Worm (Caenorhabditis elegans) whole organism, young adult: ENCODE measurements around the gene msp-142.

Experiments
- B0035.1 ChIP-seq: sonication (generic microtip); optimal IDR thresholded peaks from 2 replicates; lab custom pipeline; 2016; ENCODE audit warnings: missing genetic modification characterization, mild to moderate bottlenecking, missing compliant biosample characterization, missing genotype, missing genetic modification reagents
- C17E4.6 ChIP-seq: fragments of 200-800 bp; sonication (Bioruptor generic); IDR thresholded peaks from 2 replicates; pipeline ENCODE4 v1.3.6; 2022; ENCODE audit warnings: missing genetic modification reagents, missing genetic modification characterization, missing compliant biosample characterization
- F10E7.11 ChIP-seq: sonication (generic microtip); optimal IDR thresholded peaks from 2 replicates; lab custom pipeline; 2017; ENCODE audit warnings: mild to moderate bottlenecking, missing genetic modification characterization, moderate library complexity, missing compliant biosample characterization
- F57A8.1 ChIP-seq: fragments of 200-800 bp; sonication (Bioruptor generic); optimal IDR thresholded peaks from 2 replicates; lab custom pipeline; 2018; ENCODE audit warnings: mild to moderate bottlenecking, missing genetic modification characterization, moderate library complexity, missing compliant biosample characterization
- K11D2.4 ChIP-seq: fragments of 200-800 bp; sonication (Bioruptor generic); IDR thresholded peaks from 2 replicates; pipeline ENCODE4 v1.3.6; 2022; ENCODE audit warnings: missing genetic modification reagents, missing genetic modification characterization, missing compliant biosample characterization
- T07F8.4 ChIP-seq: sonication (generic microtip); optimal IDR thresholded peaks from 2 replicates; lab custom pipeline; 2016; ENCODE audit warnings: mild to moderate bottlenecking, missing genetic modification characterization, moderate library complexity, missing compliant biosample characterization
- T26A5.8 ChIP-seq: sonication (generic microtip); optimal IDR thresholded peaks from 2 replicates; lab custom pipeline; 2016; ENCODE audit warnings: missing genetic modification characterization, missing compliant biosample characterization
- Y79H2A.3 ChIP-seq: fragments of 200-800 bp; sonication (Bioruptor generic); conservative IDR thresholded peaks from 2 replicates; pipeline ENCODE4 v1.3.6; 2022; ENCODE audit warnings: missing genetic modification reagents, missing genetic modification characterization, missing compliant biosample characterization
- aptf-2 ChIP-seq: fragments of 200-800 bp; sonication (Bioruptor generic); conservative IDR thresholded peaks from 2 replicates; pipeline ENCODE4 v1.3.6; 2022; ENCODE audit warnings: missing genetic modification reagents, missing genetic modification characterization, missing compliant biosample characterization
- atf-7 ChIP-seq: sonication (generic microtip); optimal IDR thresholded peaks from 2 replicates; lab custom pipeline; 2017; ENCODE audit warnings: mild to moderate bottlenecking, missing genetic modification characterization, missing compliant biosample characterization
- attf-6 ChIP-seq: fragments of 200-800 bp; sonication (Bioruptor generic); IDR thresholded peaks from 2 replicates; pipeline ENCODE4 v1.3.6; 2022; ENCODE audit warnings: missing genetic modification reagents, missing genetic modification characterization, missing compliant biosample characterization
- ceh-27 ChIP-seq: fragments of 200-800 bp; sonication (Bioruptor generic); optimal IDR thresholded peaks from 2 replicates; lab custom pipeline; 2018; ENCODE audit warnings: mild to moderate bottlenecking, missing genetic modification characterization, moderate library complexity, missing compliant biosample characterization
- ceh-79 ChIP-seq: sonication (generic microtip); optimal IDR thresholded peaks from 2 replicates; lab custom pipeline; 2017; ENCODE audit warnings: mild to moderate bottlenecking, missing genetic modification characterization, missing compliant biosample characterization
- chd-7 ChIP-seq: sonication (generic microtip); optimal IDR thresholded peaks from 2 replicates; lab custom pipeline; 2016; ENCODE audit warnings: mild to moderate bottlenecking, missing genetic modification characterization, moderate library complexity, missing compliant biosample characterization
- die-1 ChIP-seq: sonication (generic microtip); optimal IDR thresholded peaks from 2 replicates; lab custom pipeline; 2016; ENCODE audit warnings: missing genotype, mild to moderate bottlenecking, missing genetic modification characterization, missing compliant biosample characterization
- dox-1 ChIP-seq: fragments of 200-800 bp; sonication (Bioruptor generic); IDR thresholded peaks from 2 replicates; pipeline ENCODE4 v1.3.6; 2022; ENCODE audit warnings: missing genetic modification reagents, missing genetic modification characterization, missing compliant biosample characterization
- egl-44 ChIP-seq: fragments of 200-800 bp; sonication (Bioruptor generic); IDR thresholded peaks from 2 replicates; pipeline ENCODE4 v1.3.6; 2022; ENCODE audit warnings: missing genetic modification reagents, missing genetic modification characterization, missing compliant biosample characterization
- ets-4 ChIP-seq: fragments of 200-800 bp; sonication (Bioruptor generic); optimal IDR thresholded peaks from 2 replicates; lab custom pipeline; 2018; ENCODE audit warnings: mild to moderate bottlenecking, missing genetic modification characterization, missing compliant biosample characterization
- gei-17 ChIP-seq: fragments of 200-800 bp; sonication (Bioruptor generic); optimal IDR thresholded peaks from 2 replicates; lab custom pipeline; 2018; ENCODE audit warnings: mild to moderate bottlenecking, missing genetic modification characterization, missing compliant biosample characterization
- hlh-12 ChIP-seq: sonication (generic microtip); optimal IDR thresholded peaks from 2 replicates; lab custom pipeline; 2016; ENCODE audit warnings: missing genetic modification characterization, missing compliant biosample characterization
- hlh-26 ChIP-seq: fragments of 200-800 bp; sonication (Bioruptor generic); conservative IDR thresholded peaks from 2 replicates; pipeline ENCODE4 v1.3.6; 2022; ENCODE audit warnings: missing genetic modification reagents, missing genetic modification characterization, missing compliant biosample characterization
- hmg-1.2 ChIP-seq: fragments of 200-800 bp; sonication (Bioruptor generic); IDR thresholded peaks from 2 replicates; pipeline ENCODE4 v1.3.6; 2022; ENCODE audit warnings: missing genetic modification reagents, missing genetic modification characterization, missing compliant biosample characterization
- hmg-20 ChIP-seq: fragments of 200-800 bp; sonication (Bioruptor generic); IDR thresholded peaks from 2 replicates; pipeline ENCODE4 v1.3.6; 2022; ENCODE audit warnings: missing genetic modification reagents, missing genetic modification characterization, missing compliant biosample characterization
- hsf-1 ChIP-seq: fragments of 200-800 bp; sonication (Bioruptor generic); IDR thresholded peaks from 2 replicates; pipeline ENCODE4 v1.3.6; 2022; ENCODE audit warnings: missing genetic modification reagents, missing genetic modification characterization, missing compliant biosample characterization
- lin-35 ChIP-seq, 3 experiments: fragments of 150-350 bp in 2 of 3; sonication (generic microtip) in 1 of 3; optimal IDR thresholded peaks; 2 replicates each; lab custom pipeline; 2014 to 2018; ENCODE audit warnings: missing biosample characterization in 3 of 3, missing genetic modification characterization in 3 of 3, missing genetic modification reagents in 3 of 3
- madf-6 ChIP-seq: fragments of 200-800 bp; sonication (Bioruptor generic); IDR thresholded peaks from 2 replicates; pipeline ENCODE4 v1.3.6; 2022; ENCODE audit warnings: missing genetic modification reagents, missing genetic modification characterization, missing compliant biosample characterization
- madf-8 ChIP-seq: fragments of 200-800 bp; sonication (Bioruptor generic); conservative IDR thresholded peaks from 2 replicates; pipeline ENCODE4 v1.3.6; 2022; ENCODE audit warnings: missing genetic modification reagents, missing genetic modification characterization, missing compliant biosample characterization
- nfyb-1 ChIP-seq: fragments of 200-800 bp; sonication (Bioruptor generic); IDR thresholded peaks from 2 replicates; pipeline ENCODE4 v1.3.6; 2022; ENCODE audit warnings: missing genetic modification reagents, missing genetic modification characterization, missing compliant biosample characterization
- nhr-27 ChIP-seq: fragments of 200-800 bp; sonication (Bioruptor generic); optimal IDR thresholded peaks from 2 replicates; lab custom pipeline; 2018; ENCODE audit warnings: mild to moderate bottlenecking, missing genetic modification characterization, moderate library complexity, missing compliant biosample characterization
- pha-4 ChIP-seq: fragments of 150-350 bp; sonication (generic microtip); optimal IDR thresholded peaks from 2 replicates; lab custom pipeline; 2014; ENCODE audit warnings: missing biosample characterization, missing genetic modification reagents, missing genetic modification characterization
- rec-8 ChIP-seq, 2 experiments: sonication (generic microtip); optimal IDR thresholded peaks; 2 replicates each; lab custom pipeline; 2016; ENCODE audit warnings: mild to moderate bottlenecking in 2 of 2, missing genetic modification characterization in 2 of 2, missing genetic modification reagents in 2 of 2, missing genotype in 2 of 2, missing biosample characterization in 1 of 2, missing compliant biosample characterization in 1 of 2, moderate library complexity in 1 of 2
- repo-1 ChIP-seq: sonication (generic microtip); optimal IDR thresholded peaks from 2 replicates; lab custom pipeline; 2017; ENCODE audit warnings: mild to moderate bottlenecking, missing genetic modification characterization, missing compliant biosample characterization
- rpc-1 ChIP-seq, 2 experiments: fragments of 150-350 bp in 1 of 2; sonication (generic microtip) in 1 of 2; optimal IDR thresholded peaks; 2 replicates each; lab custom pipeline; 2014 to 2018; ENCODE audit warnings: missing biosample characterization in 1 of 2, missing genetic modification characterization in 1 of 2, missing genetic modification reagents in 1 of 2, missing genotype in 1 of 2
- sdz-38 ChIP-seq: sonication (generic microtip); optimal IDR thresholded peaks from 2 replicates; lab custom pipeline; 2016; ENCODE audit warnings: missing genotype, missing genetic modification characterization, missing compliant biosample characterization
- sea-2 ChIP-seq: fragments of 200-800 bp; sonication (Bioruptor generic); IDR thresholded peaks from 2 replicates; pipeline ENCODE4 v1.3.6; 2022; ENCODE audit warnings: missing genetic modification characterization, missing compliant biosample characterization
- snpc-1.1 ChIP-seq: sonication (generic microtip); optimal IDR thresholded peaks from 2 replicates; lab custom pipeline; 2017; ENCODE audit warnings: missing genetic modification characterization, mild to moderate bottlenecking, missing compliant biosample characterization, antibody characterized with exemption, moderate library complexity, missing genotype, missing genetic modification reagents; ENCODE audit not compliant: insufficient read depth
- snpc-1.3 ChIP-seq: sonication (generic microtip); optimal IDR thresholded peaks from 2 replicates; lab custom pipeline; 2017; ENCODE audit warnings: missing genetic modification characterization, mild to moderate bottlenecking, missing compliant biosample characterization, antibody characterized with exemption, moderate library complexity, missing genotype, missing genetic modification reagents; ENCODE audit not compliant: insufficient read depth
- somi-1 ChIP-seq: fragments of 200-800 bp; sonication (Bioruptor generic); optimal IDR thresholded peaks from 2 replicates; lab custom pipeline; 2018; ENCODE audit warnings: mild to moderate bottlenecking, missing genetic modification characterization, missing compliant biosample characterization
- tbp1 ChIP-seq: fragments of 200-800 bp; sonication (Bioruptor generic); optimal IDR thresholded peaks from 2 replicates; lab custom pipeline; 2018; ENCODE audit warnings: mild to moderate bottlenecking, missing genetic modification characterization, missing compliant biosample characterization
- tbx-9 ChIP-seq: sonication (generic microtip); optimal IDR thresholded peaks from 2 replicates; lab custom pipeline; 2016; ENCODE audit warnings: borderline replicate concordance, missing genetic modification characterization, inconsistent platforms, missing compliant biosample characterization
- unc-130 ChIP-seq: sonication (generic microtip); optimal IDR thresholded peaks from 2 replicates; lab custom pipeline; 2016; ENCODE audit warnings: missing genetic modification reagents, missing genetic modification characterization, missing compliant biosample characterization
- xnd-1 ChIP-seq: sonication (generic microtip); optimal IDR thresholded peaks from 2 replicates; lab custom pipeline; 2016; ENCODE audit warnings: missing genotype, missing genetic modification reagents, missing genetic modification characterization, missing compliant biosample characterization
- zim-3 ChIP-seq: sonication (generic microtip); optimal IDR thresholded peaks from 2 replicates; lab custom pipeline; 2017; ENCODE audit warnings: mild to moderate bottlenecking, missing genetic modification characterization, moderate library complexity, missing compliant biosample characterization
- ztf-26 ChIP-seq: sonication (generic microtip); optimal IDR thresholded peaks from 2 replicates; lab custom pipeline; 2017; ENCODE audit warnings: missing genetic modification characterization, missing compliant biosample characterization
- ztf-6 ChIP-seq: fragments of 200-800 bp; sonication (Bioruptor generic); IDR thresholded peaks from 2 replicates; pipeline ENCODE4 v1.3.6; 2022; ENCODE audit warnings: missing genetic modification reagents, missing genetic modification characterization, missing compliant biosample characterization

msp-142 gene

DNA sequence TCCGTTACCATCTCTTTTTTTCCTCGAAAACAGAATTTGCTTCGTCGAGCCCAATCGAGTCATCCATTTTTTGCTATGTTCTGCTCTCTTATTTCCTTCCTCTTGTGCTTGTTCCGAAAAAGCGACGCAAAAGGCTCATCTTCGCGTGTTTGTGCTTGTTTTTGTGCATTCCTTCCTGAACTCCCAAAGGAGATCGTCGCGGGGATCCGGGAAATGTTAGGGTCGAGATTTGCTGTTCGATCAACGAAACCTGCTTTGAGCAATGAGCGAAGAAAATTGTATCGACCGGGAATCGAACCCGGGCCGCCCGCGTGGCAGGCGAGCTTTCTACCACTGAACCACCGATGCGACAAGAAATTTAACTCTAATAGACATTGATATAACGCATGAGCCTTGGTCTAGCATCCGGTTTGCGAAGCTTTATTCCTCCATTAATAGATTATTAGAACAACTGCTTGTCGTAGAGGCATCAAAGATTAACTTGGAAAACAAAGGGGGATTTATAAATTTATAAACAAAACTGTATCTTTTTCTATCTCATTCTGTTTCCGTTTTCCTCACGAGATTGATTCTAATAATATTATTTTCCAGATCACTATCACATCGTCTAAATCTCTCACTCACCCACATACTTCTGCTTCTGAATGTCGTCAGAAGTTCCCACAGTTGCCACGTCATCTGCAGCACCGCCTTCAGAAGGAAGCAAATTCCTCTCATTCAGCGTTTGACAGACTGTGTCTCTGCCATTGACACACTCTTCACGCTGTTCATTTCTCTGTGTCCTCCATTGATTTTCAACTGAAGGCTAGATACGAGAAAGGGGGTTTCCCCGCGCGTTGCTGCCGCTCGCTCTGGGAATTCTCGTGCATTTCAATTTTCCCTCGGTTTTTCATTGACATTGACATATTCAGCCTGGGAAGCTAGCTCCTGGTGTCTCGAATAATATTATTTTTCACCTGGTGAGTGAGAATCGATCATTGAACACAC lies 15.5 kb upstream of the msp-142 start, which contains the start of gene K05F1.6 (continued):
- TF ChIP-seq chd-7 (tag; lab: Kevin White, UChicago) = peak; percentile 83
- TF ChIP-seq C17E4.6 (GFP tag; lab: Robert Waterston, UW) = 0 out of 2 replicates have a peak, but pooled peaks have one; percentile 62
- TF ChIP-seq tbp1 (GFP tag; lab: Kevin White, UChicago) = peak; percentile 95
- peak; percentile 69 for TF ChIP-seq madf-6 (GFP tag; lab: Robert Waterston, UW)
- peak; percentile 90 for TF ChIP-seq rpc-1 (optimal IDR thresholded peaks at IDR 0.05; lab: Kevin White, UChicago)
- peak; percentile 89 for TF ChIP-seq rpc-1 (tag; optimal IDR thresholded peaks at IDR 0.05; lab: Kevin White, UChicago)
- no peak for TF ChIP-seq sdz-38 (tag; lab: Kevin White, UChicago)
- peak; percentile 81 to 91 for TF ChIP-seq rec-8 (tag; optimal IDR thresholded peaks at IDR 0.05; lab: Kevin White, UChicago)
- peak; percentile 88 for TF ChIP-seq nfyb-1 (GFP tag; lab: Robert Waterston, UW)
- TF ChIP-seq hlh-26 (GFP tag; lab: Robert Waterston, UW) = no peak
- no peak for TF ChIP-seq gei-17 (GFP tag; lab: Kevin White, UChicago)
- TF ChIP-seq atf-7 (tag; lab: Kevin White, UChicago) = peak; percentile 72
- peak; percentile 59 for TF ChIP-seq snpc-1.3 (tag; lab: Kevin White, UChicago)
- TF ChIP-seq K11D2.4 (GFP tag; lab: Robert Waterston, UW) = no peak
- peak; percentile 77; the same call in 1 of the 2 replicates for TF ChIP-seq attf-6
- TF ChIP-seq ceh-27 = peak; percentile 44
- peak; percentile 83 for TF ChIP-seq ceh-79
- peak; percentile 50 for TF ChIP-seq unc-130 (GFP tag; lab: Kevin White, UChicago)
- no peak for TF ChIP-seq pha-4
- peak; percentile 60 for TF ChIP-seq ets-4 (GFP tag; lab: Kevin White, UChicago)
- TF ChIP-seq F57A8.1 (GFP tag; lab: Kevin White, UChicago) = peak; percentile 30
- peak; percentile 90 for TF ChIP-seq die-1 (tag; lab: Kevin White, UChicago)
- TF ChIP-seq xnd-1 = peak; percentile 39
- TF ChIP-seq nhr-27 (tag; lab: Kevin White, UChicago) = peak; percentile 60
- no peak for TF ChIP-seq aptf-2 (GFP tag; lab: Robert Waterston, UW)
- TF ChIP-seq T26A5.8 (tag; lab: Kevin White, UChicago) = peak; percentile 83
- TF ChIP-seq egl-44 (GFP tag; lab: Robert Waterston, UW) = peak; percentile 85
- peak; percentile 18; the same call in 1 of the 2 replicates for TF ChIP-seq hmg-20 (GFP tag; lab: Robert Waterston, UW)
- TF ChIP-seq madf-8 = 0 out of 2 replicates have a peak, but pooled peaks have one; percentile 5
- TF ChIP-seq hmg-1.2 (GFP tag; lab: Robert Waterston, UW) = peak; percentile 90
- TF ChIP-seq somi-1 = peak; percentile 82
- TF ChIP-seq zim-3 (tag; lab: Kevin White, UChicago) = peak; percentile 94
- TF ChIP-seq Y79H2A.3 (GFP tag; lab: Robert Waterston, UW) = peak; percentile 64; the same call in 1 of the 2 replicates
- TF ChIP-seq tbx-9 (tag; lab: Kevin White, UChicago) = no peak
- peak; percentile 75 for TF ChIP-seq F10E7.11 (tag; lab: Kevin White, UChicago)
- peak; percentile 82 for TF ChIP-seq repo-1 (tag; lab: Kevin White, UChicago)
- no peak for TF ChIP-seq sea-2 (GFP tag; lab: Robert Waterston, UW)
- TF ChIP-seq lin-35 (GFP tag; optimal IDR thresholded peaks at IDR 0.05; lab: Kevin White, UChicago) = peak in 1 of 3 experiments; percentile 55
- TF ChIP-seq B0035.1 = peak; percentile 72
- TF ChIP-seq ztf-6 (GFP tag; lab: Robert Waterston, UW) = 0 out of 2 replicates have a peak, but pooled peaks have one; percentile 43
- peak; percentile 84 for TF ChIP-seq T07F8.4 (tag; lab: Kevin White, UChicago)
- TF ChIP-seq hlh-12 (tag; lab: Kevin White, UChicago) = peak; percentile 32
- peak; percentile 63 for TF ChIP-seq ztf-26
- peak; percentile 89 for TF ChIP-seq dox-1 (GFP tag; lab: Robert Waterston, UW)
- TF ChIP-seq hsf-1 (GFP tag; lab: Robert Waterston, UW) = peak; percentile 44; the same call in 1 of the 2 replicates
- TF ChIP-seq snpc-1.1 (tag; lab: Kevin White, UChicago) = peak; percentile 31
